Worm (Caenorhabditis elegans) whole organism, L3 larva: ENCODE measurements around the gene C27C12.1.

ENCODE experiments used
- aly-2 ChIP-seq: fragments of 150-350 bp; optimal IDR thresholded peaks from 2 replicates; lab custom pipeline; 2014; ENCODE audit warnings: missing biosample characterization, missing genetic modification characterization
- ama-1 ChIP-seq: fragments of 150-350 bp; optimal IDR thresholded peaks from 2 replicates; lab custom pipeline; 2018
- elt-2 ChIP-seq: sonication (generic microtip); optimal IDR thresholded peaks from 2 replicates; lab custom pipeline; 2016; ENCODE audit warnings: missing genetic modification reagents, mild to moderate bottlenecking, missing genetic modification characterization, missing compliant biosample characterization
- fkh-10 ChIP-seq: sonication (generic microtip); optimal IDR thresholded peaks from 2 replicates; lab custom pipeline; 2017; ENCODE audit warnings: missing biosample characterization, missing genetic modification reagents, missing genetic modification characterization
- skn-1 ChIP-seq: fragments of 150-350 bp; optimal IDR thresholded peaks from 2 replicates; lab custom pipeline; 2014; ENCODE audit warnings: missing biosample characterization, missing genetic modification characterization
- tbx-2 ChIP-seq: sonication (generic microtip); optimal IDR thresholded peaks from 2 replicates; lab custom pipeline; 2016; ENCODE audit warnings: mild to moderate bottlenecking, missing genetic modification characterization, missing compliant biosample characterization

DNA sequence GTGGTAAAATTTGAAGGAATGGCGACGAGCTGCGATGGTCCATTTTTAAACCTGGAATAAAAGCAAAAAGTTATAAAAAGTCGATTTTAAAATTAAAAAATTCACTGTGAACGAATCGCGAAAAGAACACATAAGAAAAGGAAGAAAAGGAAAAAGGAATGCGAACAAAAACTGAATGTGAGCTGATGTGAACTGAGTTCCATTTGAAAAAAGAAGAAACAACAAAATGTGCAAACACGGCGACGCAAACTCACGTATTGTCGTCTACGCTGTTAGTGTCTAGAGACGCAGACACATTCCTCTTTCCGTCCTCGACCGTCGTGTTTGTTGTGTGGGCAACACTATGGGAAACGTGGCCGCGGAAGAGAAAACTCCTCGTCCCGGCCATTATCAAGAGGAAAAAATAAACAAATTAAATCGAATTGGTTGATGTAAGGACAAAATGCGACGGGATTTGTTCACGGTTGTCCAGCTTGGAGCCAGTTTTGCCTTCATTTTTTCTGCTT, at the start of gene C27C12.1, which contains the start of gene C27C12.4:
- peak; percentile 87 for TF ChIP-seq skn-1
- peak; percentile 78 for TF ChIP-seq tbx-2 (tag; lab: Kevin White, UChicago)
- TF ChIP-seq ama-1 (lab: Kevin White, UChicago), result peak; percentile 44
- no peak for TF ChIP-seq aly-2 (tag; lab: Kevin White, UChicago)
- peak; percentile 67 for TF ChIP-seq elt-2 (tag; lab: Kevin White, UChicago)
- peak; percentile 67 for TF ChIP-seq fkh-10
